Worm (Caenorhabditis elegans) whole organism, young adult: ENCODE data around the gene pab-2.

ENCODE experiments used
- B0261.1 ChIP-seq: sonication (generic microtip); optimal IDR thresholded peaks from 2 replicates; lab custom pipeline; 2016; ENCODE audit warnings: mild to moderate bottlenecking, missing genetic modification characterization, moderate library complexity, missing compliant biosample characterization
- B0336.3 ChIP-seq: fragments of 200-800 bp; sonication (Bioruptor generic); IDR thresholded peaks from 2 replicates; pipeline ENCODE4 v1.3.6; 2022; ENCODE audit warnings: missing genetic modification characterization, missing compliant biosample characterization
- C17E4.6 ChIP-seq: fragments of 200-800 bp; sonication (Bioruptor generic); IDR thresholded peaks from 2 replicates; pipeline ENCODE4 v1.3.6; 2022; ENCODE audit warnings: missing genetic modification reagents, missing genetic modification characterization, missing compliant biosample characterization
- F52B5.7 ChIP-seq: sonication (generic microtip); optimal IDR thresholded peaks from 2 replicates; lab custom pipeline; 2016; ENCODE audit warnings: mild to moderate bottlenecking, missing genetic modification characterization, missing compliant biosample characterization
- F55B11.4 ChIP-seq: sonication (generic microtip); optimal IDR thresholded peaks from 2 replicates; lab custom pipeline; 2016; ENCODE audit warnings: missing compliant biosample characterization, missing genetic modification characterization, borderline replicate concordance; ENCODE audit not compliant: insufficient read depth
- K12H6.12 ChIP-seq: fragments of 200-800 bp; sonication (Bioruptor generic); optimal IDR thresholded peaks from 2 replicates; lab custom pipeline; 2018; ENCODE audit warnings: mild to moderate bottlenecking, missing genetic modification characterization, missing compliant biosample characterization
- Y53G8AR.9 ChIP-seq: fragments of 200-800 bp; sonication (Bioruptor generic); conservative IDR thresholded peaks from 2 replicates; pipeline ENCODE4 v1.3.6; 2022; ENCODE audit warnings: missing genetic modification reagents, missing genetic modification characterization, missing compliant biosample characterization
- Y56A3A.18 ChIP-seq: fragments of 200-800 bp; sonication (Bioruptor generic); IDR thresholded peaks from 2 replicates; pipeline ENCODE4 v1.3.6; 2022; ENCODE audit warnings: missing genetic modification reagents, missing genetic modification characterization, missing compliant biosample characterization
- Y67H2A.10 ChIP-seq: fragments of 200-800 bp; sonication (Bioruptor generic); conservative IDR thresholded peaks from 2 replicates; pipeline ENCODE4 v1.3.6; 2022; ENCODE audit warnings: missing genetic modification reagents, missing genetic modification characterization, missing compliant biosample characterization
- Y79H2A.3 ChIP-seq: fragments of 200-800 bp; sonication (Bioruptor generic); conservative IDR thresholded peaks from 2 replicates; pipeline ENCODE4 v1.3.6; 2022; ENCODE audit warnings: missing genetic modification reagents, missing genetic modification characterization, missing compliant biosample characterization
- akir-1 ChIP-seq: fragments of 200-800 bp; sonication (Bioruptor generic); optimal IDR thresholded peaks from 2 replicates; lab custom pipeline; 2018; ENCODE audit warnings: mild to moderate bottlenecking, missing genetic modification characterization, moderate library complexity, missing compliant biosample characterization
- atf-7 ChIP-seq: sonication (generic microtip); optimal IDR thresholded peaks from 2 replicates; lab custom pipeline; 2017; ENCODE audit warnings: mild to moderate bottlenecking, missing genetic modification characterization, missing compliant biosample characterization
- athp-1 ChIP-seq: sonication (generic microtip); optimal IDR thresholded peaks from 2 replicates; lab custom pipeline; 2017; ENCODE audit warnings: mild to moderate bottlenecking, missing genetic modification characterization, missing compliant biosample characterization
- bed-1 ChIP-seq: fragments of 200-800 bp; sonication (Bioruptor generic); IDR thresholded peaks from 2 replicates; pipeline ENCODE4 v1.3.6; 2022; ENCODE audit warnings: missing genetic modification reagents, missing genetic modification characterization, missing compliant biosample characterization
- ccch-3 ChIP-seq: fragments of 200-800 bp; sonication (Bioruptor generic); optimal IDR thresholded peaks from 2 replicates; lab custom pipeline; 2018; ENCODE audit warnings: mild to moderate bottlenecking, missing genetic modification characterization, missing compliant biosample characterization
- cebp-1 ChIP-seq, 2 experiments: fragments of 200-800 bp in 1 of 2; sonication (Bioruptor generic) in 1 of 2; sonication (generic microtip) in 1 of 2; IDR thresholded peaks in 1 of 2; optimal IDR thresholded peaks in 1 of 2; 2 replicates each; pipeline versions ENCODE4 v1.3.6 to Lab custom; 2017 to 2022; ENCODE audit warnings: missing compliant biosample characterization in 2 of 2, missing genetic modification characterization in 2 of 2, mild to moderate bottlenecking in 1 of 2, missing genetic modification reagents in 1 of 2, moderate library complexity in 1 of 2
- cebp-2 ChIP-seq: fragments of 200-800 bp; sonication (Bioruptor generic); IDR thresholded peaks from 2 replicates; pipeline ENCODE4 v1.3.6; 2022; ENCODE audit warnings: missing genetic modification characterization, missing compliant biosample characterization
- ceh-100 ChIP-seq: fragments of 200-800 bp; sonication (Bioruptor generic); IDR thresholded peaks from 2 replicates; pipeline ENCODE4 v1.3.6; 2022; ENCODE audit warnings: missing genetic modification reagents, missing genetic modification characterization, missing compliant biosample characterization
- ceh-27 ChIP-seq: fragments of 200-800 bp; sonication (Bioruptor generic); optimal IDR thresholded peaks from 2 replicates; lab custom pipeline; 2018; ENCODE audit warnings: mild to moderate bottlenecking, missing genetic modification characterization, moderate library complexity, missing compliant biosample characterization
- ceh-40 ChIP-seq: fragments of 200-800 bp; sonication (Bioruptor generic); IDR thresholded peaks from 2 replicates; pipeline ENCODE4 v1.3.6; 2022; ENCODE audit warnings: missing genetic modification characterization, missing compliant biosample characterization
- ceh-58 ChIP-seq: fragments of 200-800 bp; sonication (Bioruptor generic); IDR thresholded peaks from 2 replicates; pipeline ENCODE4 v1.3.6; 2022; ENCODE audit warnings: missing genetic modification characterization, missing compliant biosample characterization
- ceh-91 ChIP-seq: fragments of 200-800 bp; sonication (Bioruptor generic); IDR thresholded peaks from 2 replicates; pipeline ENCODE4 v1.3.6; 2022; ENCODE audit warnings: missing genetic modification reagents, missing genetic modification characterization, missing compliant biosample characterization
- dpff-1 ChIP-seq: sonication (generic microtip); optimal IDR thresholded peaks from 2 replicates; lab custom pipeline; 2017; ENCODE audit warnings: mild to moderate bottlenecking, missing genetic modification characterization, missing compliant biosample characterization
- efl-1 ChIP-seq: fragments of 150-350 bp; optimal IDR thresholded peaks from 2 replicates; lab custom pipeline; 2014; ENCODE audit warnings: missing biosample characterization, missing genetic modification reagents, missing genetic modification characterization
- egl-18 ChIP-seq: fragments of 200-800 bp; sonication (Bioruptor generic); IDR thresholded peaks from 2 replicates; pipeline ENCODE4 v1.3.6; 2022; ENCODE audit warnings: missing genetic modification reagents, missing genetic modification characterization, missing compliant biosample characterization
- ets-4 ChIP-seq: fragments of 200-800 bp; sonication (Bioruptor generic); optimal IDR thresholded peaks from 2 replicates; lab custom pipeline; 2018; ENCODE audit warnings: mild to moderate bottlenecking, missing genetic modification characterization, missing compliant biosample characterization
- fkh-3 ChIP-seq: sonication (generic microtip); optimal IDR thresholded peaks from 2 replicates; lab custom pipeline; 2016; ENCODE audit warnings: mild to moderate bottlenecking, missing genetic modification characterization, missing compliant biosample characterization
- hlh-12 ChIP-seq: sonication (generic microtip); optimal IDR thresholded peaks from 2 replicates; lab custom pipeline; 2016; ENCODE audit warnings: missing genetic modification characterization, missing compliant biosample characterization
- hlh-26 ChIP-seq: fragments of 200-800 bp; sonication (Bioruptor generic); conservative IDR thresholded peaks from 2 replicates; pipeline ENCODE4 v1.3.6; 2022; ENCODE audit warnings: missing genetic modification reagents, missing genetic modification characterization, missing compliant biosample characterization
- hmg-1.2 ChIP-seq: fragments of 200-800 bp; sonication (Bioruptor generic); IDR thresholded peaks from 2 replicates; pipeline ENCODE4 v1.3.6; 2022; ENCODE audit warnings: missing genetic modification reagents, missing genetic modification characterization, missing compliant biosample characterization
- let-607 ChIP-seq, 2 experiments: fragments of 200-800 bp in 1 of 2; sonication (Bioruptor generic) in 1 of 2; sonication (generic microtip) in 1 of 2; optimal IDR thresholded peaks; 2 replicates each; lab custom pipeline; 2016 to 2018; ENCODE audit warnings: mild to moderate bottlenecking in 2 of 2, missing compliant biosample characterization in 2 of 2, missing genetic modification characterization in 2 of 2, moderate library complexity in 2 of 2, missing genotype in 1 of 2
- lin-54 ChIP-seq: fragments of 200-800 bp; sonication (Bioruptor generic); optimal IDR thresholded peaks from 2 replicates; lab custom pipeline; 2018; ENCODE audit warnings: mild to moderate bottlenecking, missing genetic modification characterization, missing compliant biosample characterization
- madf-10 ChIP-seq: sonication (generic microtip); optimal IDR thresholded peaks from 2 replicates; lab custom pipeline; 2016; ENCODE audit warnings: mild to moderate bottlenecking, missing genetic modification characterization, missing compliant biosample characterization
- nhr-179 ChIP-seq: sonication (generic microtip); optimal IDR thresholded peaks from 2 replicates; lab custom pipeline; 2016; ENCODE audit warnings: mild to moderate bottlenecking, missing genetic modification characterization, missing compliant biosample characterization
- rpc-1 ChIP-seq, 2 experiments: fragments of 150-350 bp in 1 of 2; sonication (generic microtip) in 1 of 2; optimal IDR thresholded peaks; 2 replicates each; lab custom pipeline; 2014 to 2018; ENCODE audit warnings: missing biosample characterization in 1 of 2, missing genetic modification characterization in 1 of 2, missing genetic modification reagents in 1 of 2, missing genotype in 1 of 2
- snpc-3.4 ChIP-seq: sonication (generic microtip); optimal IDR thresholded peaks from 2 replicates; lab custom pipeline; 2017; ENCODE audit warnings: missing genetic modification characterization, mild to moderate bottlenecking, missing compliant biosample characterization, antibody characterized with exemption, moderate library complexity, missing genotype, missing genetic modification reagents
- tbx-9 ChIP-seq: sonication (generic microtip); optimal IDR thresholded peaks from 2 replicates; lab custom pipeline; 2016; ENCODE audit warnings: borderline replicate concordance, missing genetic modification characterization, inconsistent platforms, missing compliant biosample characterization
- unc-62 ChIP-seq: fragments of 150-350 bp; optimal IDR thresholded peaks from 2 replicates; lab custom pipeline; 2014; ENCODE audit warnings: missing biosample characterization, missing genetic modification reagents, missing genetic modification characterization
- zfh-2 ChIP-seq: fragments of 200-800 bp; sonication (Bioruptor generic); conservative IDR thresholded peaks from 2 replicates; pipeline ENCODE4 v1.3.6; 2022; ENCODE audit warnings: missing genetic modification reagents, missing genetic modification characterization, missing compliant biosample characterization
- ztf-22 ChIP-seq: fragments of 200-800 bp; sonication (Bioruptor generic); optimal IDR thresholded peaks from 2 replicates; lab custom pipeline; 2018; ENCODE audit warnings: mild to moderate bottlenecking, missing genetic modification characterization, moderate library complexity, missing compliant biosample characterization
- ztf-25 ChIP-seq: fragments of 200-800 bp; sonication (Bioruptor generic); IDR thresholded peaks from 2 replicates; pipeline ENCODE4 v1.3.6; 2022; ENCODE audit warnings: missing genetic modification reagents, missing genetic modification characterization, missing compliant biosample characterization
- ztf-28 ChIP-seq: fragments of 200-800 bp; sonication (Bioruptor generic); IDR thresholded peaks from 2 replicates; pipeline ENCODE4 v1.3.6; 2022; ENCODE audit warnings: missing genetic modification reagents, missing genetic modification characterization, missing compliant biosample characterization
- ztf-3 ChIP-seq: fragments of 200-800 bp; sonication (Bioruptor generic); optimal IDR thresholded peaks from 2 replicates; lab custom pipeline; 2018; ENCODE audit warnings: mild to moderate bottlenecking, missing genetic modification characterization, missing compliant biosample characterization

pab-2 gene

ce11 chrX:13511796-13512195, 15.4 kb downstream of the pab-2 start (continued):
- TF ChIP-seq B0261.1 (tag; lab: Kevin White, UChicago) (peak; percentile 87), Y53G8AR.9 (GFP tag; lab: Robert Waterston, UW) (peak; percentile 62), ztf-3 (GFP tag; lab: Kevin White, UChicago) (no peak), hmg-1.2 (GFP tag; lab: Robert Waterston, UW) (peak; percentile 71), nhr-179 (tag; lab: Kevin White, UChicago) (no peak), unc-62 (GFP tag; lab: Kevin White, UChicago) (no peak), F52B5.7 (tag; lab: Kevin White, UChicago) (peak; percentile 9), fkh-3 (tag; lab: Kevin White, UChicago) (peak; percentile 74), Y79H2A.3 (GFP tag; lab: Robert Waterston, UW) (no peak), athp-1 (tag; lab: Kevin White, UChicago) (peak; percentile 53), ceh-91 (no peak), ets-4 (GFP tag; lab: Kevin White, UChicago) (no peak), tbx-9 (tag; lab: Kevin White, UChicago) (no peak), K12H6.12 (tag; lab: Kevin White, UChicago) (peak; percentile 27), F55B11.4 (tag; lab: Kevin White, UChicago) (no peak), atf-7 (tag; lab: Kevin White, UChicago) (peak; percentile 52), akir-1 (no peak), ccch-3 (no peak), Y67H2A.10 (GFP tag; lab: Robert Waterston, UW) (no peak; the same call in 1 of the 2 replicates), B0336.3 (peak; percentile 16; the same call in 1 of the 2 replicates), C17E4.6 (GFP tag; lab: Robert Waterston, UW) (0 out of 2 replicates have a peak, but pooled peaks have one; percentile 9), let-607 (tag; optimal IDR thresholded peaks at IDR 0.05; lab: Kevin White, UChicago) (peak in 1 of 2 experiments; percentile 30), ceh-100 (0 out of 2 replicates have a peak, but pooled peaks have one; percentile 26), cebp-1 (GFP tag; IDR thresholded peaks at IDR 0.05; lab: Robert Waterston, UW) (no peak), cebp-1 (tag; optimal IDR thresholded peaks at IDR 0.05; lab: Kevin White, UChicago) (no peak), ceh-40 (peak; percentile 65; the same call in 1 of the 2 replicates), ceh-58 (GFP tag; lab: Robert Waterston, UW) (no peak), ztf-28 (GFP tag; lab: Robert Waterston, UW) (0 out of 2 replicates have a peak, but pooled peaks have one; percentile 48), madf-10 (peak; percentile 79), rpc-1 (optimal IDR thresholded peaks at IDR 0.05; lab: Kevin White, UChicago) (peak; percentile 96), rpc-1 (tag; optimal IDR thresholded peaks at IDR 0.05; lab: Kevin White, UChicago) (peak; percentile 94), egl-18 (GFP tag; lab: Robert Waterston, UW) (no peak), lin-54 (peak; percentile 35), snpc-3.4 (tag; lab: Kevin White, UChicago) (peak; percentile 73), hlh-12 (peak; percentile 54), hlh-26 (GFP tag; lab: Robert Waterston, UW) (no peak), bed-1 (GFP tag; lab: Robert Waterston, UW) (no peak), ceh-27 (GFP tag; lab: Kevin White, UChicago) (peak; percentile 68)

- TF ChIP-seq ztf-22 (GFP tag; lab: Kevin White, UChicago) (no peak), zfh-2 (no peak), efl-1 (GFP tag; lab: Kevin White, UChicago) (no peak), bed-1 (GFP tag; lab: Robert Waterston, UW) (no peak), ceh-91 (no peak), cebp-2 (GFP tag; lab: Robert Waterston, UW) (no peak), ztf-25 (GFP tag; lab: Robert Waterston, UW) (no peak), Y56A3A.18 (GFP tag; lab: Robert Waterston, UW) (no peak), dpff-1 (no peak)
- TF ChIP-seq, all 124 proteins: peak for 0
These were observed 16.2 kb downstream of the pab-2 start, which contains the start of gene col-185 for ce11 chrX:13510997-13511396. col-185 (minus strand) TSS chrX:13511097.
